Worm (Caenorhabditis elegans): ENCODE data around the gene F43B10.1.

The F43B10.1 gene

ce11 chrX:16590230-16590629, 72.4 kb downstream of the F43B10.1 start (continued):
- TF ChIP-seq nhr-41 (GFP tag; IDR thresholded peaks at IDR 0.05), result no peak
- no peak for TF ChIP-seq nhr-42 (GFP tag; IDR thresholded peaks at IDR 0.05)
- peak; percentile 64 for TF ChIP-seq egl-43 (GFP tag; IDR thresholded peaks at IDR 0.05)
- no peak for TF ChIP-seq daf-19 (GFP tag; conservative IDR thresholded peaks at IDR 0.05)
- no peak for TF ChIP-seq nhr-11 (tag; optimal IDR thresholded peaks at IDR 0.05)
- TF ChIP-seq sdz-12 (GFP tag; optimal IDR thresholded peaks at IDR 0.05), result no peak
- peak; percentile 29; the same call in 1 of the 2 replicates for TF ChIP-seq php-3 (GFP tag; IDR thresholded peaks at IDR 0.05)
- TF ChIP-seq Y5F2A.4 (GFP tag; optimal IDR thresholded peaks at IDR 0.05), result no peak
- TF ChIP-seq set-16 (GFP tag; IDR thresholded peaks at IDR 0.05), result no peak
- no peak for TF ChIP-seq mxl-3 (GFP tag; optimal IDR thresholded peaks at IDR 0.05)
- no peak for TF ChIP-seq ceh-62 (tag; optimal IDR thresholded peaks at IDR 0.05)
- TF ChIP-seq jun-1 (tag; optimal IDR thresholded peaks at IDR 0.05), result no peak
- no peak for TF ChIP-seq nhr-102 (tag; optimal IDR thresholded peaks at IDR 0.05)
- TF ChIP-seq cey-2 (tag; optimal IDR thresholded peaks at IDR 0.05; ENCODE audit: borderline replicate concordance, insufficient read depth), result no peak
- peak; percentile 57; the same call in 1 of the 2 replicates for TF ChIP-seq pha-4 (GFP tag; IDR thresholded peaks at IDR 0.05)
- TF ChIP-seq pha-4 (tag; optimal IDR thresholded peaks at IDR 0.05), result no peak
- peak in 1 of 2 experiments; percentile 32 for TF ChIP-seq daf-16 (GFP tag; optimal IDR thresholded peaks at IDR 0.05)
- no peak for TF ChIP-seq daf-16 (tag; optimal IDR thresholded peaks at IDR 0.05)
- no peak for TF ChIP-seq dpl-1 (GFP tag; optimal IDR thresholded peaks at IDR 0.05)
- peak; percentile 69 for TF ChIP-seq snpc-1.2 (GFP tag; IDR thresholded peaks at IDR 0.05)
- TF ChIP-seq nhr-237 (tag; optimal IDR thresholded peaks at IDR 0.05), result no peak
- no peak for TF ChIP-seq aly-2 (tag; optimal IDR thresholded peaks at IDR 0.05)
- no peak for TF ChIP-seq mdl-1 (tag; optimal IDR thresholded peaks at IDR 0.05)

- TF ChIP-seq daf-12 (tag; optimal IDR thresholded peaks at IDR 0.05), result no peak
- TF ChIP-seq unc-62 (GFP tag; optimal IDR thresholded peaks at IDR 0.05 in 1 of 2), result peak in 1 of 2 experiments; percentile 14
- no peak for TF ChIP-seq unc-62 (tag; optimal IDR thresholded peaks at IDR 0.05)
- TF ChIP-seq fkh-10 (GFP tag; optimal IDR thresholded peaks at IDR 0.05), result peak; percentile 95
- 0 out of 2 replicates have a peak, but pooled peaks have one; percentile 15 for TF ChIP-seq ctbp-1 (GFP tag; IDR thresholded peaks at IDR 0.05)
- 0 out of 2 replicates have a peak, but pooled peaks have one; percentile 38 for TF ChIP-seq F44E2.7 (GFP tag; IDR thresholded peaks at IDR 0.05)
- TF ChIP-seq mes-2 (tag; optimal IDR thresholded peaks at IDR 0.05; ENCODE audit: poor library complexity, severe bottlenecking), result no peak
- no peak for TF ChIP-seq zfp-2 (tag; optimal IDR thresholded peaks at IDR 0.05)
- peak; percentile 20 for TF ChIP-seq ces-1 (GFP tag; optimal IDR thresholded peaks at IDR 0.05)
These were observed 74.5 kb downstream of the F43B10.1 start for ce11 chrX:16588102-16588501.

Data from whole organism, L4 larva.